Fruit fly (Drosophila melanogaster): ENCODE results near the gene Gr64b.

- TF ChIP-seq ttk (optimal IDR thresholded peaks at IDR 0.05) (no peak), Myc (optimal IDR thresholded peaks at IDR 0.05) (no peak), insv (optimal IDR thresholded peaks at IDR 0.05) (no peak), psq (optimal IDR thresholded peaks at IDR 0.05) (no peak), h (optimal IDR thresholded peaks at IDR 0.05) (no peak), Sin3A (optimal IDR thresholded peaks at IDR 0.05) (no peak)
Measured at dm6 chr3L:4076907-4077306, 48.5 kb downstream of the Gr64b start.

Data from Kc167 (cell line).